Worm (Caenorhabditis elegans) whole organism, young adult: ENCODE measurements around the gene F32B6.4.
A peak's percentile ranks its signal among the peaks of the same experiment; 100 is the strongest.

ENCODE experiments used
- F22D6.2 ChIP-seq: sonication (generic microtip); optimal IDR thresholded peaks from 2 replicates; lab custom pipeline; 2016; ENCODE audit warnings: mild to moderate bottlenecking, missing genetic modification characterization, missing compliant biosample characterization
- F23B12.7 ChIP-seq: sonication (generic microtip); optimal IDR thresholded peaks from 2 replicates; lab custom pipeline; 2017; ENCODE audit warnings: missing genetic modification characterization, mild to moderate bottlenecking, missing compliant biosample characterization, antibody characterized with exemption, moderate library complexity; ENCODE audit not compliant: insufficient read depth
- F52B5.7 ChIP-seq: sonication (generic microtip); optimal IDR thresholded peaks from 2 replicates; lab custom pipeline; 2016; ENCODE audit warnings: mild to moderate bottlenecking, missing genetic modification characterization, missing compliant biosample characterization
- F55B11.4 ChIP-seq: sonication (generic microtip); optimal IDR thresholded peaks from 2 replicates; lab custom pipeline; 2016; ENCODE audit warnings: missing compliant biosample characterization, missing genetic modification characterization, borderline replicate concordance; ENCODE audit not compliant: insufficient read depth
- F57A8.1 ChIP-seq: fragments of 200-800 bp; sonication (Bioruptor generic); optimal IDR thresholded peaks from 2 replicates; lab custom pipeline; 2018; ENCODE audit warnings: mild to moderate bottlenecking, missing genetic modification characterization, moderate library complexity, missing compliant biosample characterization
- K12H6.12 ChIP-seq: fragments of 200-800 bp; sonication (Bioruptor generic); optimal IDR thresholded peaks from 2 replicates; lab custom pipeline; 2018; ENCODE audit warnings: mild to moderate bottlenecking, missing genetic modification characterization, missing compliant biosample characterization
- Y53F4B.3 ChIP-seq: fragments of 200-800 bp; sonication (Bioruptor generic); IDR thresholded peaks from 2 replicates; pipeline ENCODE4 v1.3.6; 2022; ENCODE audit warnings: missing genetic modification reagents, missing genetic modification characterization, missing compliant biosample characterization
- Y56A3A.18 ChIP-seq: fragments of 200-800 bp; sonication (Bioruptor generic); IDR thresholded peaks from 2 replicates; pipeline ENCODE4 v1.3.6; 2022; ENCODE audit warnings: missing genetic modification reagents, missing genetic modification characterization, missing compliant biosample characterization
- Y67H2A.10 ChIP-seq: fragments of 200-800 bp; sonication (Bioruptor generic); conservative IDR thresholded peaks from 2 replicates; pipeline ENCODE4 v1.3.6; 2022; ENCODE audit warnings: missing genetic modification reagents, missing genetic modification characterization, missing compliant biosample characterization
- ZK185.1 ChIP-seq: sonication (generic microtip); optimal IDR thresholded peaks from 2 replicates; lab custom pipeline; 2016; ENCODE audit warnings: mild to moderate bottlenecking, missing genetic modification characterization, missing compliant biosample characterization; ENCODE audit not compliant: poor library complexity, severe bottlenecking
- atf-7 ChIP-seq: sonication (generic microtip); optimal IDR thresholded peaks from 2 replicates; lab custom pipeline; 2017; ENCODE audit warnings: mild to moderate bottlenecking, missing genetic modification characterization, missing compliant biosample characterization
- attf-5 ChIP-seq: fragments of 200-800 bp; sonication (Bioruptor generic); optimal IDR thresholded peaks from 2 replicates; lab custom pipeline; 2018; ENCODE audit warnings: mild to moderate bottlenecking, missing genetic modification characterization, missing compliant biosample characterization
- cebp-1 ChIP-seq, 2 experiments: fragments of 200-800 bp in 1 of 2; sonication (Bioruptor generic) in 1 of 2; sonication (generic microtip) in 1 of 2; IDR thresholded peaks in 1 of 2; optimal IDR thresholded peaks in 1 of 2; 2 replicates each; pipeline versions ENCODE4 v1.3.6 to Lab custom; 2017 to 2022; ENCODE audit warnings: missing compliant biosample characterization in 2 of 2, missing genetic modification characterization in 2 of 2, mild to moderate bottlenecking in 1 of 2, missing genetic modification reagents in 1 of 2, moderate library complexity in 1 of 2
- ceh-40 ChIP-seq: fragments of 200-800 bp; sonication (Bioruptor generic); IDR thresholded peaks from 2 replicates; pipeline ENCODE4 v1.3.6; 2022; ENCODE audit warnings: missing genetic modification characterization, missing compliant biosample characterization
- dox-1 ChIP-seq: fragments of 200-800 bp; sonication (Bioruptor generic); IDR thresholded peaks from 2 replicates; pipeline ENCODE4 v1.3.6; 2022; ENCODE audit warnings: missing genetic modification reagents, missing genetic modification characterization, missing compliant biosample characterization
- dpff-1 ChIP-seq: sonication (generic microtip); optimal IDR thresholded peaks from 2 replicates; lab custom pipeline; 2017; ENCODE audit warnings: mild to moderate bottlenecking, missing genetic modification characterization, missing compliant biosample characterization
- egl-18 ChIP-seq: fragments of 200-800 bp; sonication (Bioruptor generic); IDR thresholded peaks from 2 replicates; pipeline ENCODE4 v1.3.6; 2022; ENCODE audit warnings: missing genetic modification reagents, missing genetic modification characterization, missing compliant biosample characterization
- ekl-4 ChIP-seq: fragments of 200-800 bp; sonication (Bioruptor generic); IDR thresholded peaks from 2 replicates; pipeline ENCODE4 v1.3.6; 2022; ENCODE audit warnings: missing genetic modification reagents, missing genetic modification characterization, missing compliant biosample characterization
- hlh-12 ChIP-seq: sonication (generic microtip); optimal IDR thresholded peaks from 2 replicates; lab custom pipeline; 2016; ENCODE audit warnings: missing genetic modification characterization, missing compliant biosample characterization
- hmg-1.2 ChIP-seq: fragments of 200-800 bp; sonication (Bioruptor generic); IDR thresholded peaks from 2 replicates; pipeline ENCODE4 v1.3.6; 2022; ENCODE audit warnings: missing genetic modification reagents, missing genetic modification characterization, missing compliant biosample characterization
- lag-1 ChIP-seq: fragments of 200-800 bp; sonication (Bioruptor generic); IDR thresholded peaks from 2 replicates; pipeline ENCODE4 v1.3.6; 2022; ENCODE audit warnings: missing genetic modification reagents, missing genetic modification characterization, missing compliant biosample characterization
- let-607 ChIP-seq, 2 experiments: fragments of 200-800 bp in 1 of 2; sonication (Bioruptor generic) in 1 of 2; sonication (generic microtip) in 1 of 2; optimal IDR thresholded peaks; 2 replicates each; lab custom pipeline; 2016 to 2018; ENCODE audit warnings: mild to moderate bottlenecking in 2 of 2, missing compliant biosample characterization in 2 of 2, missing genetic modification characterization in 2 of 2, moderate library complexity in 2 of 2, missing genotype in 1 of 2
- lin-35 ChIP-seq, 3 experiments: fragments of 150-350 bp in 2 of 3; sonication (generic microtip) in 1 of 3; optimal IDR thresholded peaks; 2 replicates each; lab custom pipeline; 2014 to 2018; ENCODE audit warnings: missing biosample characterization in 3 of 3, missing genetic modification characterization in 3 of 3, missing genetic modification reagents in 3 of 3
- lin-40 ChIP-seq: sonication (generic microtip); optimal IDR thresholded peaks from 2 replicates; lab custom pipeline; 2016; ENCODE audit warnings: missing genetic modification characterization, mild to moderate bottlenecking, missing compliant biosample characterization, missing genotype, missing genetic modification reagents
- lsl-1 ChIP-seq: fragments of 200-800 bp; sonication (Bioruptor generic); optimal IDR thresholded peaks from 2 replicates; lab custom pipeline; 2018; ENCODE audit warnings: mild to moderate bottlenecking, missing genetic modification characterization, moderate library complexity, missing compliant biosample characterization
- madf-10 ChIP-seq: sonication (generic microtip); optimal IDR thresholded peaks from 2 replicates; lab custom pipeline; 2016; ENCODE audit warnings: mild to moderate bottlenecking, missing genetic modification characterization, missing compliant biosample characterization
- madf-3 ChIP-seq: fragments of 200-800 bp; sonication (Bioruptor generic); IDR thresholded peaks from 2 replicates; pipeline ENCODE4 v1.3.6; 2022; ENCODE audit warnings: missing genetic modification reagents, missing genetic modification characterization, missing compliant biosample characterization
- madf-6 ChIP-seq: fragments of 200-800 bp; sonication (Bioruptor generic); IDR thresholded peaks from 2 replicates; pipeline ENCODE4 v1.3.6; 2022; ENCODE audit warnings: missing genetic modification reagents, missing genetic modification characterization, missing compliant biosample characterization
- madf-8 ChIP-seq: fragments of 200-800 bp; sonication (Bioruptor generic); conservative IDR thresholded peaks from 2 replicates; pipeline ENCODE4 v1.3.6; 2022; ENCODE audit warnings: missing genetic modification reagents, missing genetic modification characterization, missing compliant biosample characterization
- mcd-1 ChIP-seq: fragments of 200-800 bp; sonication (Bioruptor generic); IDR thresholded peaks from 2 replicates; pipeline ENCODE4 v1.3.6; 2022; ENCODE audit warnings: missing genetic modification reagents, missing genetic modification characterization, missing compliant biosample characterization
- mes-4 ChIP-seq: sonication (generic microtip); optimal IDR thresholded peaks from 2 replicates; lab custom pipeline; 2016; ENCODE audit warnings: missing genotype, missing genetic modification characterization, missing compliant biosample characterization
- nfyb-1 ChIP-seq: fragments of 200-800 bp; sonication (Bioruptor generic); IDR thresholded peaks from 2 replicates; pipeline ENCODE4 v1.3.6; 2022; ENCODE audit warnings: missing genetic modification reagents, missing genetic modification characterization, missing compliant biosample characterization
- nhr-120 ChIP-seq: fragments of 200-800 bp; sonication (Bioruptor generic); IDR thresholded peaks from 2 replicates; pipeline ENCODE4 v1.3.6; 2022; ENCODE audit warnings: missing genetic modification characterization, missing compliant biosample characterization
- nhr-80 ChIP-seq: sonication (generic microtip); optimal IDR thresholded peaks from 2 replicates; lab custom pipeline; 2016; ENCODE audit warnings: missing genetic modification characterization, missing compliant biosample characterization
- rec-8 ChIP-seq, 2 experiments: sonication (generic microtip); optimal IDR thresholded peaks; 2 replicates each; lab custom pipeline; 2016; ENCODE audit warnings: mild to moderate bottlenecking in 2 of 2, missing genetic modification characterization in 2 of 2, missing genetic modification reagents in 2 of 2, missing genotype in 2 of 2, missing biosample characterization in 1 of 2, missing compliant biosample characterization in 1 of 2, moderate library complexity in 1 of 2
- tbp1 ChIP-seq: fragments of 200-800 bp; sonication (Bioruptor generic); optimal IDR thresholded peaks from 2 replicates; lab custom pipeline; 2018; ENCODE audit warnings: mild to moderate bottlenecking, missing genetic modification characterization, missing compliant biosample characterization
- ztf-22 ChIP-seq: fragments of 200-800 bp; sonication (Bioruptor generic); optimal IDR thresholded peaks from 2 replicates; lab custom pipeline; 2018; ENCODE audit warnings: mild to moderate bottlenecking, missing genetic modification characterization, moderate library complexity, missing compliant biosample characterization
- ztf-6 ChIP-seq: fragments of 200-800 bp; sonication (Bioruptor generic); IDR thresholded peaks from 2 replicates; pipeline ENCODE4 v1.3.6; 2022; ENCODE audit warnings: missing genetic modification reagents, missing genetic modification characterization, missing compliant biosample characterization

The F32B6.4 gene

DNA sequence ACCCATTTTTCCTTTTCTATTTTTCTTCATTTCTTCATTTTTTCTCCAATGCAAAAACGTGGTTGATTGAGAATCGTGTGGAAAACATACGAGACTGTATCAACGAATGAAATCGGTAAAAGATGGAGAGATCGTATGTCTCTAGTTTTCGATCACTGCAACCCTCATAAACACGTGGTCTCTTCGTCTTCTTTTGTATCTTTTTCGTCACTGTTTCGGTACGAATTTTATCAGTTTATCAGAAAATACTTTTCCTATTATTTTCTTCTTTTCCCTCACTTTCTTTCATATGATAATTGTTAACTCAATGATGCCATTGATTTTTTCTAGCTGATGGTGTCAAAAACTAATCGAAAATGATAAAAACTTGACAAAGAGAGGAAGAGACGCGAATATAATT lies 16.2 kb downstream of the F32B6.4 start:
- TF ChIP-seq ekl-4 (GFP tag; lab: Robert Waterston, UW) = no peak
- no peak for TF ChIP-seq hmg-1.2
- no peak for TF ChIP-seq mes-4
- TF ChIP-seq dpff-1 (tag; lab: Kevin White, UChicago) = no peak
- peak in 1 of 2 experiments; percentile 8 for TF ChIP-seq let-607 (tag; optimal IDR thresholded peaks at IDR 0.05; lab: Kevin White, UChicago)
- no peak for TF ChIP-seq nhr-120 (GFP tag; lab: Robert Waterston, UW)
- TF ChIP-seq madf-6 (GFP tag; lab: Robert Waterston, UW) = no peak
- TF ChIP-seq attf-5 (GFP tag; lab: Kevin White, UChicago) = peak; percentile 14
- TF ChIP-seq cebp-1 (GFP tag; IDR thresholded peaks at IDR 0.05; lab: Robert Waterston, UW) = no peak
- peak; percentile 47 for TF ChIP-seq cebp-1 (tag; optimal IDR thresholded peaks at IDR 0.05; lab: Kevin White, UChicago)
- peak; percentile 89 for TF ChIP-seq nhr-80 (tag; lab: Kevin White, UChicago)
- no peak for TF ChIP-seq F23B12.7 (tag; lab: Kevin White, UChicago)
- no peak for TF ChIP-seq ceh-40 (GFP tag; lab: Robert Waterston, UW)
- peak; percentile 0 for TF ChIP-seq atf-7 (tag; lab: Kevin White, UChicago)
- TF ChIP-seq lin-40 (tag; lab: Kevin White, UChicago) = peak; percentile 52
- no peak for TF ChIP-seq ztf-22 (GFP tag; lab: Kevin White, UChicago)
- no peak for TF ChIP-seq lsl-1 (GFP tag; lab: Kevin White, UChicago)
- no peak for TF ChIP-seq lin-35 (GFP tag; optimal IDR thresholded peaks at IDR 0.05; lab: Kevin White, UChicago)
- TF ChIP-seq lag-1 (GFP tag; lab: Robert Waterston, UW) = no peak
- no peak for TF ChIP-seq F55B11.4 (tag; lab: Kevin White, UChicago)
- no peak for TF ChIP-seq K12H6.12 (tag; lab: Kevin White, UChicago)
- TF ChIP-seq, all 124 proteins: peak for 6

DNA sequence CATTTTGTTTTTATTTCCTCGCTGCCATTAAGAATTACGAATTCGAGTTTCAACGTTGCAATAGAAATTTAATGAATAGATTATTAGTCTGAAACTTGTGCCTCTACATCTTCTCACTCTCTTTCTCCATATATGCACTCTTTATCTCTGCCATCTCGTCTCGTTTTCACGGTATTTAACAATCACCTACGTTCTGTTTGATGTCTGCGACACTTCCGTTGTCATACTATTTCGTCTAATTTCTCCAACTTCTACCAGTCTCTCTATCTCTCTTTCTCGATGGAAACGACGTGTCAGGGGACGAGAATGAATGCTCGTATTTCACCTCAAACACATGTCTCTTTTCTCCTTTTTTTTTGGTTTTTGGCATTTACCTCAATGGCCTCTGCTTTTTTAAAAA lies 18.0 kb downstream of the F32B6.4 start:
- TF ChIP-seq attf-5 (GFP tag; lab: Kevin White, UChicago) (peak; percentile 51), F52B5.7 (tag; lab: Kevin White, UChicago) (no peak), ztf-6 (GFP tag; lab: Robert Waterston, UW) (no peak), lin-40 (tag; lab: Kevin White, UChicago) (peak; percentile 16), hlh-12 (no peak), F22D6.2 (no peak), rec-8 (tag; optimal IDR thresholded peaks at IDR 0.05; lab: Kevin White, UChicago) (no peak), nfyb-1 (GFP tag; lab: Robert Waterston, UW) (peak; percentile 22; the same call in 1 of the 2 replicates), nhr-80 (tag; lab: Kevin White, UChicago) (peak; percentile 53), egl-18 (GFP tag; lab: Robert Waterston, UW) (no peak), madf-6 (GFP tag; lab: Robert Waterston, UW) (no peak), madf-8 (GFP tag; lab: Robert Waterston, UW) (no peak), madf-10 (peak; percentile 9), Y56A3A.18 (GFP tag; lab: Robert Waterston, UW) (no peak), ztf-22 (GFP tag; lab: Kevin White, UChicago) (no peak), F57A8.1 (no peak), hmg-1.2 (peak; percentile 80; the same call in 1 of the 2 replicates), cebp-1 (GFP tag; IDR thresholded peaks at IDR 0.05; lab: Robert Waterston, UW) (no peak), cebp-1 (tag; optimal IDR thresholded peaks at IDR 0.05; lab: Kevin White, UChicago) (peak; percentile 61), madf-3 (GFP tag; lab: Robert Waterston, UW) (no peak), Y67H2A.10 (no peak), Y53F4B.3 (no peak), mcd-1 (GFP tag; lab: Robert Waterston, UW) (0 out of 2 replicates have a peak, but pooled peaks have one; percentile 35), ZK185.1 (tag; lab: Kevin White, UChicago) (peak; percentile 36), tbp1 (GFP tag; lab: Kevin White, UChicago) (no peak), dox-1 (GFP tag; lab: Robert Waterston, UW) (0 out of 2 replicates have a peak, but pooled peaks have one; percentile 21)
- TF ChIP-seq, all 124 proteins: peak for 10
